Fruit fly (Drosophila melanogaster): ENCODE results near the gene Wnt10.

Wnt10 gene

dm6 chr2L:7420305-7421287 lies 57.4 kb downstream of the Wnt10 start (continued):
- TF ChIP-seq da (GFP tag; optimal IDR thresholded peaks at IDR 0.05) (peak; percentile 19), CG17361 (GFP tag; IDR thresholded peaks at IDR 0.05) (peak; percentile 47; the same call in 1 of the 3 replicates), fd3F (GFP tag; optimal IDR thresholded peaks at IDR 0.05) (peak; percentile 55), row (GFP tag; IDR thresholded peaks at IDR 0.05) (peak; percentile 85), Sry-δ (GFP tag; optimal IDR thresholded peaks at IDR 0.05) (peak; percentile 18), pnt (GFP tag; optimal IDR thresholded peaks at IDR 0.05) (peak; percentile 19), unpg (GFP tag; optimal IDR thresholded peaks at IDR 0.05) (peak; percentile 10), CG2889 (GFP tag; IDR thresholded peaks at IDR 0.05) (peak; percentile 59; the same call in 1 of the 3 replicates), mld (GFP tag; IDR thresholded peaks at IDR 0.05; ENCODE audit: partially characterized antibody) (no peak), Kr (GFP tag; optimal IDR thresholded peaks at IDR 0.05) (no peak), CG17328 (GFP tag; IDR thresholded peaks at IDR 0.05) (peak; percentile 59), sim (GFP tag; IDR thresholded peaks at IDR 0.05) (no peak), Usf (GFP tag; optimal IDR thresholded peaks at IDR 0.05) (no peak), CG11398 (GFP tag; optimal IDR thresholded peaks at IDR 0.05) (peak; percentile 13), danr (GFP tag; IDR thresholded peaks at IDR 0.05) (peak; percentile 37; the same call in 1 of the 2 replicates), Pdp1 (GFP tag; optimal IDR thresholded peaks at IDR 0.05) (peak; percentile 2 to 45), CG7271 (tag; optimal IDR thresholded peaks at IDR 0.05) (no peak), B-H2 (GFP tag; optimal IDR thresholded peaks at IDR 0.05) (no peak), mirr (GFP tag; optimal IDR thresholded peaks at IDR 0.05) (no peak), CG10543 (GFP tag; optimal IDR thresholded peaks at IDR 0.05) (no peak), CG14965 (GFP tag; optimal IDR thresholded peaks at IDR 0.05; ENCODE audit: borderline replicate concordance) (no peak), CTCF (GFP tag; optimal IDR thresholded peaks at IDR 0.05) (no peak), CG4424 (GFP tag; optimal IDR thresholded peaks at IDR 0.05) (no peak), CG15601 (tag; optimal IDR thresholded peaks at IDR 0.05) (no peak), CG13894 (tag; optimal IDR thresholded peaks at IDR 0.05) (peak; percentile 81), sisA (GFP tag; IDR thresholded peaks at IDR 0.05) (peak; percentile 75), CG8089 (GFP tag; optimal IDR thresholded peaks at IDR 0.05) (peak; percentile 42), Ravus (GFP tag; IDR thresholded peaks at IDR 0.05) (peak; percentile 40), ftz-f1 (GFP tag; optimal IDR thresholded peaks at IDR 0.05) (no peak), CG4328 (GFP tag; optimal IDR thresholded peaks at IDR 0.05) (no peak), CG9932 (GFP tag; IDR thresholded peaks at IDR 0.05) (peak; percentile 75), nmo (GFP tag; optimal IDR thresholded peaks at IDR 0.05) (peak; percentile 16), ash1 (GFP tag; optimal IDR thresholded peaks at IDR 0.05) (no peak), lbe (GFP tag; optimal IDR thresholded peaks at IDR 0.05) (peak; percentile 80), her (GFP tag; optimal IDR thresholded peaks at IDR 0.05) (peak; percentile 72), Hey (tag; optimal IDR thresholded peaks at IDR 0.05) (no peak), Hand (GFP tag; optimal IDR thresholded peaks at IDR 0.05) (peak; percentile 74), CG12659 (GFP tag; optimal IDR thresholded peaks at IDR 0.05) (peak; percentile 62), CG16813 (GFP tag; IDR thresholded peaks at IDR 0.05; ENCODE audit: partially characterized antibody) (no peak), CG16863 (GFP tag; optimal IDR thresholded peaks at IDR 0.05) (peak; percentile 28), CG8478 (optimal IDR thresholded peaks at IDR 0.05) (no peak), amos (GFP tag; IDR thresholded peaks at IDR 0.05; ENCODE audit: partially characterized antibody) (no peak), Myb (GFP tag; optimal IDR thresholded peaks at IDR 0.05) (peak; percentile 71), pho (GFP tag; optimal IDR thresholded peaks at IDR 0.05) (peak; percentile 68), Poxn (GFP tag; IDR thresholded peaks at IDR 0.05) (peak; percentile 29; the same call in 1 of the 2 replicates), ssp (GFP tag; IDR thresholded peaks at IDR 0.05) (no peak), NC2α (GFP tag; optimal IDR thresholded peaks at IDR 0.05) (no peak), pum (GFP tag; optimal IDR thresholded peaks at IDR 0.05) (peak; percentile 2), CG34376 (GFP tag; optimal IDR thresholded peaks at IDR 0.05) (no peak)
